Fruit fly (Drosophila melanogaster) whole organism, embryonic: Measurements from ENCODE around the gene Ir67b.

Source experiments
- Ada2b ChIP-seq: fragments of 200-800 bp; sonication (Bioruptor generic); IDR thresholded peaks from 2 replicates; pipeline ENCODE4 v1.3.6; 2022; ENCODE audit warnings: missing biosample characterization, missing genetic modification characterization
- Antp ChIP-seq: fragments of 200-800 bp; sonication (Bioruptor generic); optimal IDR thresholded peaks from 3 replicates; lab custom pipeline; 2016; ENCODE audit warnings: missing biosample characterization, missing genetic modification characterization
- CG10274 ChIP-seq: fragments of 200-800 bp; sonication (Bioruptor generic); optimal IDR thresholded peaks from 3 replicates; lab custom pipeline; 2017; ENCODE audit warnings: missing biosample characterization, mild to moderate bottlenecking, missing genetic modification characterization
- CG10959 ChIP-seq: fragments of 200-800 bp; sonication (Bioruptor generic); IDR thresholded peaks from 2 replicates; pipeline ENCODE4 v1.3.6; 2022; ENCODE audit warnings: missing biosample characterization, missing genetic modification characterization
- CG10979 ChIP-seq: fragments of 200-800 bp; sonication (Bioruptor generic); optimal IDR thresholded peaks from 2 replicates; lab custom pipeline; 2018; ENCODE audit warnings: missing biosample characterization, mild to moderate bottlenecking, missing genetic modification characterization, moderate library complexity
- CG11398 ChIP-seq: fragments of 200-800 bp; sonication (Bioruptor generic); optimal IDR thresholded peaks from 2 replicates; lab custom pipeline; 2016; ENCODE audit warnings: missing biosample characterization, missing genetic modification characterization
- CG12155 ChIP-seq: fragments of 200-800 bp; sonication (Bioruptor generic); optimal IDR thresholded peaks from 3 replicates; lab custom pipeline; 2016; ENCODE audit warnings: missing biosample characterization, missing genetic modification characterization
- CG13775 ChIP-seq: fragments of 200-800 bp; sonication (Bioruptor generic); optimal IDR thresholded peaks from 3 replicates; lab custom pipeline; 2017; ENCODE audit warnings: missing biosample characterization, mild to moderate bottlenecking, missing genetic modification characterization
- CG14710 ChIP-seq: fragments of 200-800 bp; sonication (Bioruptor generic); optimal IDR thresholded peaks from 3 replicates; lab custom pipeline; 2019; ENCODE audit warnings: missing biosample characterization, mild to moderate bottlenecking, missing genetic modification characterization, moderate library complexity
- CG17186 ChIP-seq: fragments of 200-800 bp; sonication (Bioruptor generic); optimal IDR thresholded peaks from 3 replicates; lab custom pipeline; 2017; ENCODE audit warnings: missing biosample characterization, missing genetic modification reagents, missing genetic modification characterization
- CG17802 ChIP-seq: fragments of 200-800 bp; sonication (Bioruptor generic); optimal IDR thresholded peaks from 2 replicates; lab custom pipeline; 2018; ENCODE audit warnings: missing biosample characterization, mild to moderate bottlenecking, missing genetic modification characterization, moderate library complexity
- CG2120 ChIP-seq: fragments of 200-800 bp; sonication (Bioruptor generic); optimal IDR thresholded peaks from 3 replicates; lab custom pipeline; 2016; ENCODE audit warnings: missing biosample characterization, missing genetic modification characterization
- CG30403 ChIP-seq: fragments of 200-800 bp; sonication (Bioruptor generic); optimal IDR thresholded peaks from 3 replicates; lab custom pipeline; 2016; ENCODE audit warnings: missing biosample characterization, missing genetic modification characterization
- CG31388 ChIP-seq: fragments of 200-800 bp; sonication (Bioruptor generic); optimal IDR thresholded peaks from 2 replicates; lab custom pipeline; 2016; ENCODE audit warnings: missing biosample characterization, missing genetic modification characterization
- CG3281 ChIP-seq: fragments of 200-800 bp; sonication (Bioruptor generic); optimal IDR thresholded peaks from 3 replicates; lab custom pipeline; 2017; ENCODE audit warnings: missing biosample characterization, mild to moderate bottlenecking, missing genetic modification characterization
- CG33557 ChIP-seq: fragments of 200-800 bp; sonication (Bioruptor generic); optimal IDR thresholded peaks from 2 replicates; lab custom pipeline; 2019; ENCODE audit warnings: missing biosample characterization, mild to moderate bottlenecking, missing genetic modification characterization, moderate library complexity
- CG4360 ChIP-seq: fragments of 200-800 bp; sonication (Bioruptor generic); IDR thresholded peaks from 2 replicates; pipeline ENCODE4 v1.3.6; 2022; ENCODE audit warnings: missing biosample characterization, missing genetic modification characterization
- CG4617 ChIP-seq: fragments of 200-800 bp; sonication (Bioruptor generic); optimal IDR thresholded peaks from 3 replicates; lab custom pipeline; 2016; ENCODE audit warnings: missing biosample characterization, missing genetic modification characterization, borderline replicate concordance
- CG5180 ChIP-seq: fragments of 200-800 bp; sonication (Bioruptor generic); optimal IDR thresholded peaks from 3 replicates; lab custom pipeline; 2017; ENCODE audit warnings: missing biosample characterization, missing genetic modification characterization, mild to moderate bottlenecking, moderate library complexity, missing genetic modification reagents
- CG7556 ChIP-seq: fragments of 200-800 bp; sonication (Bioruptor generic); optimal IDR thresholded peaks from 2 replicates; lab custom pipeline; 2017; ENCODE audit warnings: missing biosample characterization, mild to moderate bottlenecking, missing genetic modification characterization
- CG8281 ChIP-seq: fragments of 200-800 bp; sonication (Bioruptor generic); optimal IDR thresholded peaks from 2 replicates; lab custom pipeline; 2018; ENCODE audit warnings: missing biosample characterization, mild to moderate bottlenecking, missing genetic modification characterization, moderate library complexity
- CG9437 ChIP-seq: fragments of 200-800 bp; sonication (Bioruptor generic); optimal IDR thresholded peaks from 2 replicates; lab custom pipeline; 2018; ENCODE audit warnings: missing biosample characterization, mild to moderate bottlenecking, missing genetic modification characterization
- CG9609 ChIP-seq: fragments of 200-800 bp; sonication (Bioruptor generic); optimal IDR thresholded peaks from 3 replicates; lab custom pipeline; 2016; ENCODE audit warnings: missing biosample characterization, missing genetic modification characterization
- E2f2 ChIP-seq: fragments of 200-800 bp; sonication (Bioruptor generic); IDR thresholded peaks from 2 replicates; pipeline ENCODE4 v1.3.6; 2022; ENCODE audit warnings: missing biosample characterization, missing genetic modification characterization
- Hey ChIP-seq: fragments of 200-800 bp; sonication (Bioruptor generic); optimal IDR thresholded peaks from 3 replicates; lab custom pipeline; 2018; ENCODE audit warnings: missing biosample characterization, mild to moderate bottlenecking, missing genetic modification characterization
- Lpt ChIP-seq: fragments of >200 bp; optimal IDR thresholded peaks from 2 replicates; lab custom pipeline; 2018; ENCODE audit warnings: missing biosample characterization, missing genetic modification characterization
- MBD-R2 ChIP-seq: fragments of 200-800 bp; sonication (Bioruptor generic); IDR thresholded peaks from 2 replicates; pipeline ENCODE4 v1.3.6; 2022; ENCODE audit warnings: missing biosample characterization, missing genetic modification characterization
- Pdp1 ChIP-seq, 2 experiments: fragments of 200-800 bp; sonication (Bioruptor generic); optimal IDR thresholded peaks; 3 replicates each; lab custom pipeline; 2016; ENCODE audit warnings: missing biosample characterization in 2 of 2, missing genetic modification characterization in 2 of 2, mild to moderate bottlenecking in 1 of 2, moderate library complexity in 1 of 2
- Sox100B ChIP-seq: fragments of 200-800 bp; sonication (Bioruptor generic); optimal IDR thresholded peaks from 3 replicates; lab custom pipeline; 2018; ENCODE audit warnings: missing biosample characterization, mild to moderate bottlenecking, missing genetic modification characterization
- Sox102F ChIP-seq: fragments of 200-800 bp; sonication (Bioruptor generic); optimal IDR thresholded peaks from 2 replicates; lab custom pipeline; 2018; ENCODE audit warnings: missing biosample characterization, mild to moderate bottlenecking, missing genetic modification characterization, moderate library complexity
- Sry-δ ChIP-seq: fragments of 200-800 bp; sonication (Bioruptor generic); optimal IDR thresholded peaks from 2 replicates; lab custom pipeline; 2016; ENCODE audit warnings: missing biosample characterization, missing genetic modification characterization
- Ssrp ChIP-seq: fragments of 200-800 bp; sonication (Bioruptor generic); optimal IDR thresholded peaks from 2 replicates; lab custom pipeline; 2018; ENCODE audit warnings: missing biosample characterization, mild to moderate bottlenecking, missing genetic modification characterization, moderate library complexity
- croc ChIP-seq: fragments of 200-800 bp; sonication (Bioruptor generic); conservative IDR thresholded peaks from 3 replicates; pipeline ENCODE4 v1.3.6; 2022; ENCODE audit warnings: missing biosample characterization, missing genetic modification characterization
- da ChIP-seq: fragments of 200-800 bp; sonication (Bioruptor generic); optimal IDR thresholded peaks from 2 replicates; lab custom pipeline; 2016; ENCODE audit warnings: missing biosample characterization, missing genetic modification characterization
- dmrt11E ChIP-seq: fragments of 200-800 bp; sonication (Bioruptor generic); optimal IDR thresholded peaks from 3 replicates; lab custom pipeline; 2018; ENCODE audit warnings: missing biosample characterization, mild to moderate bottlenecking, missing genetic modification characterization, moderate library complexity
- ems ChIP-seq: fragments of 200-800 bp; sonication (Bioruptor generic); optimal IDR thresholded peaks from 3 replicates; lab custom pipeline; 2016; ENCODE audit warnings: missing biosample characterization, missing genetic modification characterization
- her ChIP-seq: fragments of 200-800 bp; sonication (Bioruptor generic); optimal IDR thresholded peaks from 2 replicates; lab custom pipeline; 2016; ENCODE audit warnings: missing biosample characterization, missing genetic modification characterization
- hkb ChIP-seq, 2 experiments: fragments of 200-800 bp in 1 of 2; fragments of >200 bp in 1 of 2; sonication (Bioruptor generic) in 1 of 2; IDR thresholded peaks in 1 of 2; optimal IDR thresholded peaks in 1 of 2; 2 replicates each; pipeline versions ENCODE4 v1.3.6 to Lab custom; 2017 to 2022; ENCODE audit warnings: missing biosample characterization in 1 of 2, missing genetic modification characterization in 1 of 2
- kni ChIP-seq: fragments of 200-800 bp; sonication (Bioruptor generic); optimal IDR thresholded peaks from 3 replicates; lab custom pipeline; 2017; ENCODE audit warnings: mild to moderate bottlenecking, missing biosample characterization, missing genetic modification reagents, missing genetic modification characterization
- mirr ChIP-seq: fragments of 200-800 bp; sonication (Bioruptor generic); optimal IDR thresholded peaks from 3 replicates; lab custom pipeline; 2018; ENCODE audit warnings: missing biosample characterization, mild to moderate bottlenecking, missing genetic modification characterization
- nau ChIP-seq: fragments of 200-800 bp; sonication (Bioruptor generic); optimal IDR thresholded peaks from 3 replicates; lab custom pipeline; 2017; ENCODE audit warnings: missing biosample characterization, mild to moderate bottlenecking, missing genetic modification characterization, missing genetic modification reagents
- nom ChIP-seq: fragments of 200-800 bp; sonication (Bioruptor generic); optimal IDR thresholded peaks from 2 replicates; lab custom pipeline; 2017; ENCODE audit warnings: missing biosample characterization, missing genetic modification characterization, mild to moderate bottlenecking, moderate library complexity, missing genetic modification reagents
- pb ChIP-seq: fragments of 200-800 bp; sonication (Bioruptor generic); optimal IDR thresholded peaks from 3 replicates; lab custom pipeline; 2016; ENCODE audit warnings: missing biosample characterization, missing genetic modification characterization
- repo ChIP-seq: fragments of 200-800 bp; sonication (Bioruptor generic); optimal IDR thresholded peaks from 2 replicates; lab custom pipeline; 2016; ENCODE audit warnings: missing biosample characterization, missing genetic modification characterization
- rib ChIP-seq: fragments of 200-800 bp; sonication (Bioruptor generic); IDR thresholded peaks from 2 replicates; pipeline ENCODE4 v1.3.6; 2022; ENCODE audit warnings: missing biosample characterization, missing genetic modification characterization
- run ChIP-seq: fragments of 200-800 bp; sonication (Bioruptor generic); optimal IDR thresholded peaks from 3 replicates; lab custom pipeline; 2018; ENCODE audit warnings: missing biosample characterization, mild to moderate bottlenecking, missing genetic modification characterization
- tap ChIP-seq: fragments of 200-800 bp; optimal IDR thresholded peaks from 3 replicates; lab custom pipeline; 2019; ENCODE audit warnings: missing biosample characterization, mild to moderate bottlenecking, missing genetic modification characterization, moderate library complexity
- tna ChIP-seq: fragments of 200-800 bp; sonication (Bioruptor generic); IDR thresholded peaks from 2 replicates; pipeline ENCODE4 v1.3.6; 2022; ENCODE audit warnings: missing biosample characterization, missing genetic modification characterization; ENCODE audit not compliant: partially characterized antibody
- usp ChIP-seq: fragments of >200 bp; optimal IDR thresholded peaks from 2 replicates; lab custom pipeline; 2017; ENCODE audit warnings: missing biosample characterization, missing genetic modification characterization
- vnd ChIP-seq: fragments of 200-800 bp; sonication (Bioruptor generic); IDR thresholded peaks from 3 replicates; pipeline ENCODE4 v1.3.6; 2022; ENCODE audit warnings: missing biosample characterization, missing genetic modification characterization; ENCODE audit not compliant: partially characterized antibody
- vvl ChIP-seq: fragments of 200-800 bp; sonication (Bioruptor generic); IDR thresholded peaks from 2 replicates; pipeline ENCODE4 v1.3.6; 2022; ENCODE audit warnings: missing biosample characterization, missing genetic modification characterization

Gene Ir67b

DNA sequence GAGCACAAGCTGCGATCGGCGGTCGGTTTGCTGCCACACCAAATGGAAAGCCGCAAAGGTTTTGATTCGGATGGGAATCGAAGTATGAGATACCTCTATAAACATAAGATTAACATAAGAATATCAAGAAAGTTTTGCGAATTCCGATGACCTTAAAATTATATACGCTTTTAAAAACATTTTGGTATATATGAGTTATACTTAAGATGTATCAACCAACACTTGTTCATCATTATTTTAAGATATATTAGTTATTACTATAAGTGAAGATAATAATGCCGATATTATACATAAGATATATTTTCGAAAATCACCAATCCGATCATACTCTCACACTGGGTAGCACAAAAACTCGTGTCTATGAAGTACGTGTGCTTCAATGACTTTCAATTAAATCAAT, 3.0 kb downstream of the Ir67b start (continued):
- TF ChIP-seq hkb (optimal IDR thresholded peaks at IDR 0.05; lab: Kevin White, UChicago): no peak
- TF ChIP-seq hkb (GFP tag; IDR thresholded peaks at IDR 0.05; lab: Robert Waterston, UW): no peak
- TF ChIP-seq da (GFP tag; lab: Kevin White, UChicago): no peak
- TF ChIP-seq Hey (tag; lab: Kevin White, UChicago): no peak
- TF ChIP-seq mirr (GFP tag; lab: Kevin White, UChicago): no peak
- TF ChIP-seq CG12155 (GFP tag; lab: Kevin White, UChicago): no peak
- no peak for TF ChIP-seq kni (GFP tag; lab: Kevin White, UChicago)
- peak; percentile 64 for TF ChIP-seq Ssrp
- no peak for TF ChIP-seq pb
- TF ChIP-seq Sry-δ (GFP tag; lab: Kevin White, UChicago): no peak
- TF ChIP-seq nau (GFP tag; lab: Kevin White, UChicago): no peak
- no peak for TF ChIP-seq CG11398
- no peak for TF ChIP-seq ems (GFP tag; lab: Kevin White, UChicago)
- TF ChIP-seq Sox100B (GFP tag; lab: Kevin White, UChicago): peak; percentile 65
- TF ChIP-seq dmrt11E (tag; lab: Kevin White, UChicago): no peak
- TF ChIP-seq CG10979 (tag; lab: Kevin White, UChicago): peak; percentile 61
- no peak for TF ChIP-seq Ada2b (GFP tag; lab: Robert Waterston, UW)
- TF ChIP-seq CG7556 (GFP tag; lab: Kevin White, UChicago): no peak
- TF ChIP-seq CG9609 (GFP tag; lab: Kevin White, UChicago): no peak
- no peak for TF ChIP-seq usp (GFP tag; lab: Kevin White, UChicago)
- no peak for TF ChIP-seq CG10959
- no peak for TF ChIP-seq nom (GFP tag; lab: Kevin White, UChicago)
- no peak for TF ChIP-seq CG4617
- no peak for TF ChIP-seq CG13775
- no peak for TF ChIP-seq repo (GFP tag; lab: Kevin White, UChicago)
- TF ChIP-seq CG17802 (tag; lab: Kevin White, UChicago): no peak
- TF ChIP-seq vnd (GFP tag; lab: Robert Waterston, UW): no peak
- TF ChIP-seq CG14710 (tag; lab: Kevin White, UChicago): peak; percentile 21
- TF ChIP-seq E2f2 (GFP tag; lab: Robert Waterston, UW): no peak
- no peak for TF ChIP-seq CG8281
- no peak for TF ChIP-seq CG2120 (GFP tag; lab: Kevin White, UChicago)
- no peak for TF ChIP-seq Lpt (GFP tag; lab: Kevin White, UChicago)
- no peak for TF ChIP-seq tna
- TF ChIP-seq Sox102F: peak; percentile 85
- no peak for TF ChIP-seq CG31388 (GFP tag; lab: Kevin White, UChicago)
- no peak for TF ChIP-seq run (tag; lab: Kevin White, UChicago)
- TF ChIP-seq CG3281 (GFP tag; lab: Kevin White, UChicago): no peak
- no peak for TF ChIP-seq CG4360 (GFP tag; lab: Robert Waterston, UW)
- TF ChIP-seq vvl (GFP tag; lab: Robert Waterston, UW): no peak
- no peak for TF ChIP-seq MBD-R2
- peak; percentile 24 for TF ChIP-seq tap (tag; lab: Kevin White, UChicago)
- TF ChIP-seq CG17186 (GFP tag; lab: Kevin White, UChicago): no peak
- TF ChIP-seq CG30403 (GFP tag; lab: Kevin White, UChicago): peak; percentile 39
- no peak for TF ChIP-seq CG33557 (GFP tag; lab: Kevin White, UChicago)
- TF ChIP-seq croc: peak; percentile 43; the same call in 2 of the 3 replicates
- no peak for TF ChIP-seq her
- TF ChIP-seq CG5180 (GFP tag; lab: Kevin White, UChicago): peak; percentile 11
- TF ChIP-seq CG9437: peak; percentile 32
- no peak for TF ChIP-seq rib
- no peak for TF ChIP-seq Antp (GFP tag; lab: Kevin White, UChicago)
- TF ChIP-seq CG10274 (GFP tag; lab: Kevin White, UChicago): no peak
- TF ChIP-seq Pdp1 (GFP tag; optimal IDR thresholded peaks at IDR 0.05; lab: Kevin White, UChicago): no peak
